Fruit fly (Drosophila melanogaster): ENCODE data around the gene CG17147.

Gene CG17147

dm6 chr3L:20247513-20248173 is 23.9 kb downstream of the CG17147 start, which contains the start of gene rdgC (continued):
- TF ChIP-seq Dip2 (GFP tag; IDR thresholded peaks at IDR 0.05) (0 out of 2 replicates have a peak, but pooled peaks have one; percentile 31), Neu2 (GFP tag; optimal IDR thresholded peaks at IDR 0.05; ENCODE audit: borderline replicate concordance) (peak; percentile 64), CG4328 (GFP tag; optimal IDR thresholded peaks at IDR 0.05) (peak; percentile 76), Elba2 (GFP tag; optimal IDR thresholded peaks at IDR 0.05) (peak; percentile 15), CG9817 (tag; optimal IDR thresholded peaks at IDR 0.05) (peak; percentile 91), grn (GFP tag; optimal IDR thresholded peaks at IDR 0.05) (peak; percentile 89), eve (GFP tag; optimal IDR thresholded peaks at IDR 0.05) (no peak), CG4854 (GFP tag; optimal IDR thresholded peaks at IDR 0.05) (peak; percentile 94), CG3726 (GFP tag; IDR thresholded peaks at IDR 0.05) (peak; percentile 93), insv (GFP tag; optimal IDR thresholded peaks at IDR 0.05) (peak in 1 of 2 experiments; percentile 15), Hmx (GFP tag; optimal IDR thresholded peaks at IDR 0.05) (peak; percentile 79), gro (GFP tag; optimal IDR thresholded peaks at IDR 0.05) (peak; percentile 96), CG9215 (GFP tag; IDR thresholded peaks at IDR 0.05) (peak; percentile 92), CG34224 (GFP tag; IDR thresholded peaks at IDR 0.05; ENCODE audit: partially characterized antibody) (no peak), CrebB (tag; optimal IDR thresholded peaks at IDR 0.05) (peak; percentile 95), tx (GFP tag; optimal IDR thresholded peaks at IDR 0.05) (peak; percentile 91), CG18619 (GFP tag; optimal IDR thresholded peaks at IDR 0.05) (peak; percentile 91), zf30C (GFP tag; optimal IDR thresholded peaks at IDR 0.05) (peak; percentile 70), sisA (GFP tag; IDR thresholded peaks at IDR 0.05) (peak; percentile 95), gfzf (GFP tag; optimal IDR thresholded peaks at IDR 0.05) (peak; percentile 9), Hr39 (optimal IDR thresholded peaks at IDR 0.05) (no peak), CG13894 (tag; optimal IDR thresholded peaks at IDR 0.05) (peak; percentile 92), CG32767 (GFP tag; IDR thresholded peaks at IDR 0.05) (peak; percentile 95), CG1832 (GFP tag; optimal IDR thresholded peaks at IDR 0.05) (peak; percentile 45), sens (GFP tag) (peak; percentile 99), B-H2 (GFP tag; optimal IDR thresholded peaks at IDR 0.05) (peak; percentile 66), tll (GFP tag; optimal IDR thresholded peaks at IDR 0.05) (no peak), ro (GFP tag; IDR thresholded peaks at IDR 0.05) (peak; percentile 82), NK7.1 (GFP tag; optimal IDR thresholded peaks at IDR 0.05) (peak; percentile 94), Lhr (GFP tag; optimal IDR thresholded peaks at IDR 0.05) (peak; percentile 70), HLH4C (GFP tag; IDR thresholded peaks at IDR 0.05; ENCODE audit: partially characterized antibody) (no peak), CG14710 (tag; optimal IDR thresholded peaks at IDR 0.05) (peak; percentile 78), zen2 (GFP tag; IDR thresholded peaks at IDR 0.05; ENCODE audit: partially characterized antibody) (no peak), br (optimal IDR thresholded peaks at IDR 0.05) (no peak), her (GFP tag; optimal IDR thresholded peaks at IDR 0.05) (peak; percentile 92), Sox102F (GFP tag; optimal IDR thresholded peaks at IDR 0.05) (peak; percentile 98), Awh (GFP tag; IDR thresholded peaks at IDR 0.05) (peak; percentile 97), nom (GFP tag; optimal IDR thresholded peaks at IDR 0.05) (no peak), Six4 (GFP tag; optimal IDR thresholded peaks at IDR 0.05) (peak; percentile 95), ato (GFP tag; IDR thresholded peaks at IDR 0.05; ENCODE audit: partially characterized antibody) (no peak), MESR4 (GFP tag; optimal IDR thresholded peaks at IDR 0.05) (peak; percentile 63), gt (GFP tag; IDR thresholded peaks at IDR 0.05) (peak; percentile 60), CG10565 (GFP tag; optimal IDR thresholded peaks at IDR 0.05) (peak; percentile 68), CG18011 (GFP tag; optimal IDR thresholded peaks at IDR 0.05) (peak; percentile 81), disco-r (GFP tag; optimal IDR thresholded peaks at IDR 0.05) (peak; percentile 91), CG6272 (GFP tag; IDR thresholded peaks at IDR 0.05) (peak; percentile 92), luna (GFP tag; optimal IDR thresholded peaks at IDR 0.05) (peak; percentile 86)

Data from whole organism, embryonic.